Worm (Caenorhabditis elegans): ENCODE results near the gene lgc-33.
A peak's percentile ranks its signal among the peaks of the same experiment; 100 is the strongest.

lgc-33 gene

ce11 chrIV:884707-885394 lies 39.6 kb downstream of the lgc-33 start, which contains the start of gene mak-2 (continued):
- TF ChIP-seq C04F5.9 (tag; optimal IDR thresholded peaks at IDR 0.05) (no peak), mdl-1 (tag; optimal IDR thresholded peaks at IDR 0.05) (peak in 1 of 2 experiments; percentile 56), nhr-90 (tag; optimal IDR thresholded peaks at IDR 0.05; ENCODE audit: poor library complexity) (peak; percentile 25), dsc-1 (tag; optimal IDR thresholded peaks at IDR 0.05) (peak; percentile 71), ztf-11 (tag; optimal IDR thresholded peaks at IDR 0.05) (peak in 1 of 2 experiments; percentile 11), C16A3.4 (tag; optimal IDR thresholded peaks at IDR 0.05) (peak; percentile 84), lin-35 (GFP tag; optimal IDR thresholded peaks at IDR 0.05) (peak; percentile 84 to 90), dpl-1 (GFP tag; optimal IDR thresholded peaks at IDR 0.05) (peak; percentile 69 to 83 (median 76)), efl-3 (GFP tag; optimal IDR thresholded peaks at IDR 0.05) (no peak), lin-14 (GFP tag; optimal IDR thresholded peaks at IDR 0.05) (peak; percentile 69), lin-39 (tag; optimal IDR thresholded peaks at IDR 0.05) (no peak), nhr-11 (tag; optimal IDR thresholded peaks at IDR 0.05) (no peak), hlh-4 (tag; optimal IDR thresholded peaks at IDR 0.05) (no peak), rnt-1 (tag; optimal IDR thresholded peaks at IDR 0.05) (peak; percentile 84), sox-4 (tag; optimal IDR thresholded peaks at IDR 0.05) (no peak), elt-3 (tag; optimal IDR thresholded peaks at IDR 0.05) (peak in 1 of 6 experiments; percentile 24), C34B4.2 (tag; optimal IDR thresholded peaks at IDR 0.05) (no peak), ceh-82 (tag; optimal IDR thresholded peaks at IDR 0.05) (peak; percentile 63 to 85 (median 66)), nhr-77 (tag; optimal IDR thresholded peaks at IDR 0.05) (peak; percentile 39), elt-2 (tag; optimal IDR thresholded peaks at IDR 0.05) (peak; percentile 36), swsn-7 (tag; optimal IDR thresholded peaks at IDR 0.05) (peak; percentile 73), nhr-84 (tag; optimal IDR thresholded peaks at IDR 0.05) (no peak), ama-1 (optimal IDR thresholded peaks at IDR 0.05) (no peak), egl-13 (tag; optimal IDR thresholded peaks at IDR 0.05) (no peak), nhr-12 (tag; optimal IDR thresholded peaks at IDR 0.05) (no peak), sptf-1 (tag; optimal IDR thresholded peaks at IDR 0.05) (no peak), mab-9 (GFP tag; IDR thresholded peaks at IDR 0.05) (no peak), nhr-47 (tag; optimal IDR thresholded peaks at IDR 0.05) (peak; percentile 72), lir-3 (tag; optimal IDR thresholded peaks at IDR 0.05; ENCODE audit: poor library complexity) (no peak), fkh-4 (tag; optimal IDR thresholded peaks at IDR 0.05; ENCODE audit: borderline replicate concordance) (no peak), ceh-90 (tag; optimal IDR thresholded peaks at IDR 0.05) (no peak), lsy-2 (tag; optimal IDR thresholded peaks at IDR 0.05) (peak; percentile 69 to 85), nhr-20 (tag; optimal IDR thresholded peaks at IDR 0.05) (peak; percentile 60), hlh-17 (GFP tag; optimal IDR thresholded peaks at IDR 0.05; ENCODE audit: borderline replicate concordance) (no peak), skn-1 (tag; optimal IDR thresholded peaks at IDR 0.05) (peak; percentile 79), alr-1 (tag; optimal IDR thresholded peaks at IDR 0.05; ENCODE audit: borderline replicate concordance) (no peak), mep-1 (tag; optimal IDR thresholded peaks at IDR 0.05) (peak; percentile 83), nhr-85 (tag) (peak; percentile 15), jun-1 (tag; optimal IDR thresholded peaks at IDR 0.05) (peak; percentile 48)

Measured in whole organism, L1 larva.